Worm (Caenorhabditis elegans) whole organism, L4 larva: ENCODE measurements around the gene F38A1.13.

ENCODE experiments used
- D1046.2 ChIP-seq: fragments of 200-800 bp; sonication (Bioruptor generic); IDR thresholded peaks from 2 replicates; pipeline ENCODE4 v1.3.6; 2022; ENCODE audit warnings: missing genetic modification characterization, missing compliant biosample characterization
- R02D3.7 ChIP-seq: fragments of 150-350 bp; sonication (generic microtip); optimal IDR thresholded peaks from 3 replicates; lab custom pipeline; 2014; ENCODE audit warnings: missing biosample characterization, missing genetic modification characterization
- aly-2 ChIP-seq: sonication (generic microtip); optimal IDR thresholded peaks from 2 replicates; lab custom pipeline; 2018; ENCODE audit warnings: missing biosample characterization, missing genetic modification characterization
- ama-1 ChIP-seq: fragments of 150-350 bp; optimal IDR thresholded peaks from 2 replicates; lab custom pipeline; 2014; ENCODE audit warnings: inconsistent platforms, mixed read lengths
- ceh-32 ChIP-seq: sonication (generic microtip); optimal IDR thresholded peaks from 2 replicates; lab custom pipeline; 2016; ENCODE audit warnings: mild to moderate bottlenecking, missing genetic modification characterization, missing compliant biosample characterization; ENCODE audit not compliant: poor library complexity
- daf-16 ChIP-seq, 3 experiments: sonication (generic microtip); optimal IDR thresholded peaks; 2 replicates each; lab custom pipeline; 2016 to 2017; ENCODE audit warnings: missing genetic modification characterization in 3 of 3, missing genetic modification reagents in 3 of 3, mild to moderate bottlenecking in 2 of 3, missing compliant biosample characterization in 2 of 3, missing biosample characterization in 1 of 3, moderate library complexity in 1 of 3
- egl-27 ChIP-seq: sonication (generic microtip); optimal IDR thresholded peaks from 3 replicates; lab custom pipeline; 2017; ENCODE audit warnings: missing biosample characterization, missing genetic modification reagents, missing genetic modification characterization
- hmg-1.1 ChIP-seq: fragments of 200-800 bp; sonication (Bioruptor generic); IDR thresholded peaks from 2 replicates; pipeline ENCODE4 v1.3.6; 2022; ENCODE audit warnings: missing genetic modification reagents, missing genetic modification characterization, missing compliant biosample characterization
- nhr-41 ChIP-seq: fragments of 200-800 bp; sonication (Bioruptor generic); IDR thresholded peaks from 2 replicates; pipeline ENCODE4 v1.3.6; 2022; ENCODE audit warnings: missing genetic modification reagents, missing genetic modification characterization, missing compliant biosample characterization
- skn-1 ChIP-seq: fragments of 150-350 bp; optimal IDR thresholded peaks from 2 replicates; lab custom pipeline; 2014; ENCODE audit warnings: missing biosample characterization, missing genetic modification characterization
- unc-62 ChIP-seq, 3 experiments: fragments of 150-350 bp in 1 of 3; sonication (generic microtip); optimal IDR thresholded peaks in 2 of 3; peaks in 1 of 3; 1 replicate in 1 of 3; 2 replicates in 2 of 3; lab custom pipeline; 2014 to 2017; ENCODE audit warnings: missing biosample characterization in 3 of 3, missing genetic modification characterization in 3 of 3, missing genetic modification reagents in 3 of 3, missing genotype in 1 of 3

DNA sequence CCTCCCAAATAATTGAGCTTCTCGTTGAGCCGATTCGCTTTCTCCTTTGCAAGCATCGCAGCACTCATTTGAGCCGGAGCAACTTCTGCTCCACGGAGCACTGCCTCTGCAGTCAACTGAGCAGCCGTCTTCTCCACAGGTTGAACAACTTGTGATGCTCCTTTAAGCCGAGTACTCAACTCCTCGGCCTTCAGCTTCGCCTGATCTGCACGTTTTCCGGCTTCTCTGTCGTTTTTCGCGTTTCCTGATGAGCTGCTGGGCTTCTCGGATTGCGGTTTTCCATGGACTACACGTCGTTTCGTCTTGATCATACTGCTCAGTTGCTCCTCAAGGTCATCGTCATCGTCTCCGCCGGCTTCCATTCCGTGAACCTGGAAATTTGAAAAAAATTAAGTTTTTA lies 34.0 kb downstream of the F38A1.13 start:
- TF ChIP-seq aly-2 (tag; lab: Kevin White, UChicago) (no peak), nhr-41 (GFP tag; lab: Robert Waterston, UW) (no peak), D1046.2 (GFP tag; lab: Robert Waterston, UW) (no peak), hmg-1.1 (GFP tag; lab: Robert Waterston, UW) (no peak), skn-1 (tag; lab: Kevin White, UChicago) (no peak), ama-1 (lab: Kevin White, UChicago) (no peak), ceh-32 (no peak), daf-16 (GFP tag; optimal IDR thresholded peaks at IDR 0.05; lab: Kevin White, UChicago) (no peak), daf-16 (tag; optimal IDR thresholded peaks at IDR 0.05; lab: Kevin White, UChicago) (no peak), egl-27 (tag; lab: Kevin White, UChicago) (no peak), R02D3.7 (no peak), unc-62 (GFP tag; optimal IDR thresholded peaks at IDR 0.05 in 1 of 2; lab: Kevin White, UChicago) (no peak), unc-62 (tag; optimal IDR thresholded peaks at IDR 0.05; lab: Kevin White, UChicago) (no peak)
